Worm (Caenorhabditis elegans) whole organism, early embryonic: ENCODE results near the gene F21C10.5.

Experiments used
- ama-1 ChIP-seq: fragments of 150-350 bp; optimal IDR thresholded peaks from 2 replicates; lab custom pipeline; 2014
- ceh-13 ChIP-seq: fragments of 200-800 bp; sonication (Bioruptor generic); optimal IDR thresholded peaks from 2 replicates; lab custom pipeline; 2018; ENCODE audit warnings: mild to moderate bottlenecking, missing genetic modification characterization, missing compliant biosample characterization
- ceh-36 ChIP-seq: sonication (generic microtip); optimal IDR thresholded peaks from 2 replicates; lab custom pipeline; 2016; ENCODE audit warnings: missing genetic modification characterization, inconsistent platforms, missing compliant biosample characterization
- ets-7 ChIP-seq: sonication (generic microtip); optimal IDR thresholded peaks from 2 replicates; lab custom pipeline; 2016; ENCODE audit warnings: missing genotype, missing genetic modification characterization, missing compliant biosample characterization
- pes-1 ChIP-seq: fragments of 200-800 bp; sonication (Bioruptor generic); IDR thresholded peaks from 2 replicates; pipeline ENCODE4 v1.3.6; 2022; ENCODE audit warnings: missing genetic modification reagents, missing genetic modification characterization, missing compliant biosample characterization
- scrt-1 ChIP-seq: fragments of 200-800 bp; sonication (Bioruptor generic); IDR thresholded peaks from 2 replicates; pipeline ENCODE4 v1.3.6; 2022; ENCODE audit warnings: missing genetic modification characterization, missing compliant biosample characterization
- tbx-11 ChIP-seq: fragments of 200-800 bp; sonication (Bioruptor generic); IDR thresholded peaks from 2 replicates; pipeline ENCODE4 v1.3.6; 2022; ENCODE audit warnings: missing genetic modification characterization, missing compliant biosample characterization

- TF ChIP-seq pes-1 (GFP tag; lab: Robert Waterston, UW) (no peak), ama-1 (lab: Kevin White, UChicago) (no peak), scrt-1 (GFP tag; lab: Robert Waterston, UW) (no peak), tbx-11 (GFP tag; lab: Robert Waterston, UW) (no peak), ets-7 (tag; lab: Kevin White, UChicago) (no peak), ceh-13 (no peak), ceh-36 (tag; lab: Kevin White, UChicago) (no peak)
Observed at ce11 chrV:9146849-9147557, 21.6 kb downstream of the F21C10.5 start, which contains the start of gene spl-2.
